Fruit fly (Drosophila melanogaster): ENCODE results near the gene CG43342.

Gene CG43342

DNA sequence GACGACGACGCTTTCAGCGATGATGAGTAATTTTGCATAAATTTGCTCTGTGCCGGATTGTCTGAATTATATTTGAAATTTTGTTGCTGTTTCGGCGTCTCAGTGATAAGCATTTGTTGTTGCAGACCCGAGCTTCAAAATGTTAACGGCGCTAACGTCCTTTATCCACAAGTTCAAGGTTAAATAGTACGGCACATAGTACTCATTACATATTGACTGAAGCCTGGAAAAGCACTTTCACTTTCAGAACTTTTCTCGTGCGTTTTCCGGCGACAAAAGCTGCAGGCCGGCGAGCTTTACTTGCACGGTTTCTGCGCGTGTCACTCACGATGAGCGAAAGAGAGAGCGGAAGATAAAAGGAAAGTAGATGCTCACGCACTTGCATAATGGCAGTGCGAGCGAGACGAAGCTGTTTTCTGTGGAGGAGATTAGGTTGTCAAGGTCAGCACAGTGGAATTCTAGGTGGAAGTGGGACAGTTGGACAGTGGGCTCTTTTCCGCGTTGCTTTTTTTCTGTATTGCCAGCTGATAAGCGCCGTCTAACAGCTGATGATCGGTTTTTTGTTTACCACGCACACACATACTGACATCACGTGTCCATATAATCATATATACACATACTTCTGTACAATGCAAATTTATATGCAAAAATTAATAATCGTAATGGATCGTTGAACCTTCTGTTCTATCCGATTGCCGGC is 12.9 kb upstream of the CG43342 start (continued):
- TF ChIP-seq ftz-f1 (GFP tag; optimal IDR thresholded peaks at IDR 0.05) (peak; percentile 99), dysf (GFP tag; IDR thresholded peaks at IDR 0.05) (no peak), CG1233 (GFP tag; optimal IDR thresholded peaks at IDR 0.05) (no peak), CG1832 (GFP tag; optimal IDR thresholded peaks at IDR 0.05) (peak; percentile 74), Dp (GFP tag; optimal IDR thresholded peaks at IDR 0.05) (no peak), cg (GFP tag; optimal IDR thresholded peaks at IDR 0.05) (peak; percentile 11), Blimp-1 (GFP tag; optimal IDR thresholded peaks at IDR 0.05) (peak; percentile 96), mld (GFP tag; IDR thresholded peaks at IDR 0.05; ENCODE audit: partially characterized antibody) (0 out of 3 replicates have a peak, but pooled peaks have one; percentile 11), nerfin-1 (tag; optimal IDR thresholded peaks at IDR 0.05) (peak; percentile 60), GATAe (GFP tag; conservative IDR thresholded peaks at IDR 0.05) (peak; percentile 12; the same call in 1 of the 2 replicates), Myb (GFP tag; optimal IDR thresholded peaks at IDR 0.05) (no peak), so (GFP tag; IDR thresholded peaks at IDR 0.05) (peak; percentile 32; the same call in 1 of the 3 replicates), CG12071 (GFP tag; optimal IDR thresholded peaks at IDR 0.05) (peak; percentile 8), gsb (GFP tag; IDR thresholded peaks at IDR 0.05) (no peak), org-1 (GFP tag; optimal IDR thresholded peaks at IDR 0.05) (no peak), pzg (GFP tag; optimal IDR thresholded peaks at IDR 0.05) (peak; percentile 1), crp (GFP tag; optimal IDR thresholded peaks at IDR 0.05) (peak in 1 of 2 experiments; percentile 73), Trl (optimal IDR thresholded peaks at IDR 0.05) (peak in 1 of 2 experiments; percentile 7), Trl (GFP tag; optimal IDR thresholded peaks at IDR 0.05) (no peak), Bgb (GFP tag; IDR thresholded peaks at IDR 0.05; ENCODE audit: partially characterized antibody) (peak; percentile 66), CG1529 (GFP tag; optimal IDR thresholded peaks at IDR 0.05) (no peak), unc-4 (GFP tag; IDR thresholded peaks at IDR 0.05; ENCODE audit: partially characterized antibody) (peak; percentile 62), ewg (GFP tag; optimal IDR thresholded peaks at IDR 0.05) (peak; percentile 92), knrl (GFP tag; IDR thresholded peaks at IDR 0.05; ENCODE audit: partially characterized antibody) (peak; percentile 63; the same call in 2 of the 3 replicates), sob (GFP tag; IDR thresholded peaks at IDR 0.05) (0 out of 2 replicates have a peak, but pooled peaks have one; percentile 27), NFAT (GFP tag; IDR thresholded peaks at IDR 0.05) (peak; percentile 24; the same call in 1 of the 2 replicates), lola (GFP tag; optimal IDR thresholded peaks at IDR 0.05) (peak in 1 of 3 experiments; percentile 27), nom (GFP tag; optimal IDR thresholded peaks at IDR 0.05) (peak; percentile 16), Hr3 (GFP tag; optimal IDR thresholded peaks at IDR 0.05) (no peak), CG34224 (GFP tag; IDR thresholded peaks at IDR 0.05; ENCODE audit: partially characterized antibody) (no peak), grn (GFP tag; optimal IDR thresholded peaks at IDR 0.05) (peak; percentile 42), CG15479 (GFP tag; optimal IDR thresholded peaks at IDR 0.05) (no peak), sna (GFP tag; IDR thresholded peaks at IDR 0.05; ENCODE audit: partially characterized antibody) (peak; percentile 72), CG17385 (GFP tag; optimal IDR thresholded peaks at IDR 0.05) (no peak), ind (GFP tag; optimal IDR thresholded peaks at IDR 0.05) (no peak), CG4854 (GFP tag; optimal IDR thresholded peaks at IDR 0.05) (no peak), z (GFP tag; IDR thresholded peaks at IDR 0.05) (no peak), ERR (GFP tag; optimal IDR thresholded peaks at IDR 0.05) (peak; percentile 93), CG6272 (GFP tag; IDR thresholded peaks at IDR 0.05) (no peak), Doc2 (GFP tag; IDR thresholded peaks at IDR 0.05) (0 out of 2 replicates have a peak, but pooled peaks have one; percentile 3), Nf-YC (tag; optimal IDR thresholded peaks at IDR 0.05) (peak; percentile 9), CG14710 (tag; optimal IDR thresholded peaks at IDR 0.05) (peak; percentile 25), disco-r (GFP tag; optimal IDR thresholded peaks at IDR 0.05) (no peak), chm (GFP tag; IDR thresholded peaks at IDR 0.05) (no peak), jing (GFP tag; optimal IDR thresholded peaks at IDR 0.05) (no peak), CG16779 (GFP tag; IDR thresholded peaks at IDR 0.05) (peak; percentile 55; the same call in 1 of the 2 replicates), dmrt99B (tag; optimal IDR thresholded peaks at IDR 0.05) (no peak), peb (GFP tag; IDR thresholded peaks at IDR 0.05) (no peak)
